Worm (Caenorhabditis elegans): ENCODE results near the gene C10A4.4.
A peak's percentile ranks its signal among the peaks of the same experiment; 100 is the strongest.

The C10A4.4 gene

DNA sequence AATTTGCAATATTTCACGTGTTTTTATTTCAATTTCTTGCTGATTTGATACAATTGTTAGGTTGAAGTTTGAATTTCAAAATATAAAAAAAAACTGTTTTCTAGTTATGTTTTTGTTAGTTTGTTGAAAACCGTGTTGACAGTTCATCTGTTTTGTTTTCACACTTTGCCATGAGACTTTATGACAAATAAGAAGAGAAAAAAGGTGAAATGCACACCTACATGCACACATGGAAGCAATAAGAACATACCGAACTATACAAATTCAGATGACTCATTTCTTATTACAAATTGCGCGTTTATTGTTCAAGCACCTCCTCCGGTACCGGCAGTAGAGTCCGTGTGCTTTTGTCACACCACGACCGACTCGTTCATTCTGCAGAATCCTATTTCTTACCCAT lies 19.7 kb downstream of the C10A4.4 start, which contains the start of gene C10A4.9:
Gene C10A4.9 (plus strand): TSS at position 301 of the 400 bp plus-strand sequence.
- TF ChIP-seq zfp-2 (tag; optimal IDR thresholded peaks at IDR 0.05), result no peak
- no peak for TF ChIP-seq daf-16 (GFP tag; optimal IDR thresholded peaks at IDR 0.05)
- no peak for TF ChIP-seq daf-16 (tag; optimal IDR thresholded peaks at IDR 0.05)
- TF ChIP-seq snpc-1.2 (GFP tag; IDR thresholded peaks at IDR 0.05), result no peak
- TF ChIP-seq pha-4 (GFP tag; IDR thresholded peaks at IDR 0.05), result no peak
- TF ChIP-seq pha-4 (tag; optimal IDR thresholded peaks at IDR 0.05), result no peak
- no peak for TF ChIP-seq ceh-32 (tag; optimal IDR thresholded peaks at IDR 0.05; ENCODE audit: poor library complexity)
- TF ChIP-seq saeg-2 (GFP tag; IDR thresholded peaks at IDR 0.05), result no peak
- no peak for TF ChIP-seq R02D3.7 (tag; optimal IDR thresholded peaks at IDR 0.05)
- TF ChIP-seq F26F4.8 (GFP tag; conservative IDR thresholded peaks at IDR 0.05), result no peak
- TF ChIP-seq zag-1 (tag; optimal IDR thresholded peaks at IDR 0.05), result no peak
- TF ChIP-seq lin-29 (GFP tag; IDR thresholded peaks at IDR 0.05), result no peak
- TF ChIP-seq F49E8.2 (tag; optimal IDR thresholded peaks at IDR 0.05; ENCODE audit: borderline replicate concordance), result no peak
- no peak for TF ChIP-seq F37D6.2 (tag; optimal IDR thresholded peaks at IDR 0.05)
- TF ChIP-seq nhr-6 (tag; optimal IDR thresholded peaks at IDR 0.05), result no peak
- no peak for TF ChIP-seq duxl-1 (tag; optimal IDR thresholded peaks at IDR 0.05; ENCODE audit: poor library complexity)
- no peak for TF ChIP-seq Y5F2A.4 (GFP tag; optimal IDR thresholded peaks at IDR 0.05)
- TF ChIP-seq daf-8 (GFP tag; IDR thresholded peaks at IDR 0.05), result no peak
- TF ChIP-seq mdl-1 (tag; optimal IDR thresholded peaks at IDR 0.05), result no peak
- TF ChIP-seq hlh-30 (tag; optimal IDR thresholded peaks at IDR 0.05; ENCODE audit: insufficient read depth), result no peak
- TF ChIP-seq dmd-9 (GFP tag; IDR thresholded peaks at IDR 0.05), result no peak

DNA sequence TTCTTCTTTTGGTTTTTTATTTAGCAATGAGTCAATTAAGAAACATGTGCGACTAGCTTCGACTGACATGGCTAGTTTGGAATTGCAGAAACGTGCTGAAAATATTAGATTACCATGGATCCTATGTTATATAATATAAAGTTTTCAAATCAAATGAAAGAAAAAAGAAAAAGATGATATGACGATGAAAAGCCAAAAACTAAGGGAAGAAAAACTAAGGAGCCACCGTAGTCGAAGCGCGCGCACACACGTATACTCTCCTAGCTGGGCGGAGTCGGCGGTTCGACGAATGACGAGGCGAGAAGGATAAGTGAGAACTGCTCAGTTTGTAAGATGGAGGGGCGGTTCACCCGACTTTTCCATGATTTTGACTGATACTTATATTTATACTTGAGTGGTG lies 23.9 kb downstream of the C10A4.4 start, which contains the start of gene mnm-2:
Gene mnm-2 (minus strand): TSS at position 101 of the 400 bp plus-strand sequence.
- TF ChIP-seq duxl-1 (tag; optimal IDR thresholded peaks at IDR 0.05; ENCODE audit: poor library complexity) (no peak), ceh-20 (GFP tag; IDR thresholded peaks at IDR 0.05) (no peak), ctbp-1 (GFP tag; IDR thresholded peaks at IDR 0.05) (no peak), zip-2 (tag; optimal IDR thresholded peaks at IDR 0.05) (no peak), Y75B8A.6 (GFP tag; IDR thresholded peaks at IDR 0.05) (no peak), ztf-7 (tag; optimal IDR thresholded peaks at IDR 0.05) (no peak), madf-5 (GFP tag; IDR thresholded peaks at IDR 0.05) (no peak), hlh-11 (tag; optimal IDR thresholded peaks at IDR 0.05) (no peak), nhr-48 (tag; optimal IDR thresholded peaks at IDR 0.05) (no peak)

DNA sequence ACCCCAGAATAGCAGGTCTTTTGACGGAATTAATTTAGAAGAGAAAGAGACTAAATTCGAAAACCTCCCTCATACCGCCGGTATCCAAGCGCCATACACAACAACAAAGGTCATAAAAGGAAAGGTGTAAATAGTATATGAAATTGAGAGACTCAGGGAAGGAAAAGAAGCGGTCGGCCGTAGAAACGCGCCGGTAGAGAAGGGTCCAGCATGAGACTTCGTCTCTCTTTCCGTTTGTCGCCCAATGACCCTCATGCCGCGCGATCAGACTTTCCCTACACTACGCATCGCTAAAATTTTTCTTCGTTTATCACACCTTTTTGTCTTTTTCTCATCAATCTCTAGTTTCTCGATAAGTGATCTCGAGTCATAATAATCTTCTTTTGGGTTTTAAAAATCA lies 29.6 kb downstream of the C10A4.4 start:
- no peak for TF ChIP-seq hmg-1.1 (GFP tag; IDR thresholded peaks at IDR 0.05)
- peak; percentile 42 for TF ChIP-seq nhr-28 (tag; optimal IDR thresholded peaks at IDR 0.05)
- no peak for TF ChIP-seq mxl-3 (GFP tag; optimal IDR thresholded peaks at IDR 0.05)
- TF ChIP-seq hlh-11 (tag; optimal IDR thresholded peaks at IDR 0.05), result peak; percentile 20
- TF ChIP-seq nhr-48 (tag; optimal IDR thresholded peaks at IDR 0.05), result no peak
- no peak for TF ChIP-seq spr-1 (tag; optimal IDR thresholded peaks at IDR 0.05)
- peak; percentile 38 for TF ChIP-seq nhr-25 (tag; optimal IDR thresholded peaks at IDR 0.05; ENCODE audit: borderline replicate concordance, insufficient read depth)
- TF ChIP-seq lir-3 (tag; optimal IDR thresholded peaks at IDR 0.05), result no peak
- no peak for TF ChIP-seq T20F7.1 (GFP tag; optimal IDR thresholded peaks at IDR 0.05)
- TF ChIP-seq ces-1 (GFP tag; optimal IDR thresholded peaks at IDR 0.05), result no peak
- no peak for TF ChIP-seq zip-11 (GFP tag; IDR thresholded peaks at IDR 0.05)
- TF ChIP-seq hlh-30 (tag; optimal IDR thresholded peaks at IDR 0.05; ENCODE audit: insufficient read depth), result peak; percentile 45

Measured in whole organism, L4 larva.